Worm (Caenorhabditis elegans): ENCODE data around the gene clh-5.

clh-5 gene

DNA sequence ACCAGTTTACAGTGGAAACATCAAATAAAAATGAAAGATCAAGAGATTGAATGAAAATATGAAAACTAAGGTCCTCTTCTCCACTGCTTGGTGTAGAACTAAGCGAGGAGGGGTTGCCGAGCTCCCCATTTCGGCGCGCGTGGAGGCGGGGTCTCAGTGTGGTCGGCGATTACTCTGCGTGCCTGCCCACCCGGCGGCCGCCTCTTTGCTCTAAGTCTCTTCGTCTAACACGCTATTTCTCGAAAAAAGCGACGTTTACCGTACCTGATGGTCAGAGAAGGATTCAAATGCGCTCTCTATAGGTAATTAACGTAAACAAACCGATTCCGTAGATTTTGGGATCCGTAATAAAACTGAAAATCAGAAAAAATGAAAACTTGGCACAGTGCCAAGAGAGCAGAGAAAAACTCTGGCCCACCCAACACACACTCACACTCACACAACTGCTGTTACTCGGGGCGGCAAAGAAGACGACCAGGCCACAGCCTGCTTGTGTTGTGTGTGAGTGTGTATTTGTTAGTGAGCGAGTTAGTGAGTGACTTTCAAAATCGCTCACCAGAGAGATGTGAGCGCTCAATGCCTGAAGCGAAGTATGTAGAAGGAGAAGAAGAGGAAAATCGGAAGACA lies 36.7 kb downstream of the clh-5 start (continued):
- TF ChIP-seq alr-1 (tag; optimal IDR thresholded peaks at IDR 0.05; ENCODE audit: borderline replicate concordance) (no peak), unc-30 (tag; optimal IDR thresholded peaks at IDR 0.05) (no peak), efl-1 (optimal IDR thresholded peaks at IDR 0.05) (peak; percentile 54 to 66), efl-1 (GFP tag; optimal IDR thresholded peaks at IDR 0.05 in 1 of 2) (peak; percentile 26 to 93), C16A3.4 (tag; optimal IDR thresholded peaks at IDR 0.05) (peak; percentile 66), nhr-20 (tag; optimal IDR thresholded peaks at IDR 0.05) (peak; percentile 72), nhr-237 (tag; optimal IDR thresholded peaks at IDR 0.05) (peak; percentile 63), grh-1 (GFP tag; IDR thresholded peaks at IDR 0.05) (0 out of 2 replicates have a peak, but pooled peaks have one; percentile 11), egl-13 (tag; optimal IDR thresholded peaks at IDR 0.05) (peak; percentile 28), jun-1 (tag; optimal IDR thresholded peaks at IDR 0.05) (peak; percentile 47), mef-2 (tag; optimal IDR thresholded peaks at IDR 0.05) (no peak), nhr-85 (tag) (peak; percentile 45), lin-39 (tag; optimal IDR thresholded peaks at IDR 0.05) (no peak), hlh-17 (GFP tag; optimal IDR thresholded peaks at IDR 0.05; ENCODE audit: borderline replicate concordance) (no peak), snu-23 (GFP tag; optimal IDR thresholded peaks at IDR 0.05) (peak; percentile 84), elt-2 (tag; optimal IDR thresholded peaks at IDR 0.05) (no peak), ztf-4 (tag; optimal IDR thresholded peaks at IDR 0.05) (peak; percentile 18), isw-1 (GFP tag; IDR thresholded peaks at IDR 0.05) (peak; percentile 47), tlp-1 (tag; optimal IDR thresholded peaks at IDR 0.05) (no peak), egl-27 (tag; optimal IDR thresholded peaks at IDR 0.05) (no peak), pax-3 (tag; optimal IDR thresholded peaks at IDR 0.05) (peak; percentile 50), rnt-1 (tag; optimal IDR thresholded peaks at IDR 0.05) (peak; percentile 77), fkh-10 (GFP tag; optimal IDR thresholded peaks at IDR 0.05) (peak; percentile 77), unc-130 (tag; optimal IDR thresholded peaks at IDR 0.05) (peak; percentile 26), mab-9 (GFP tag; IDR thresholded peaks at IDR 0.05) (0 out of 2 replicates have a peak, but pooled peaks have one; percentile 12), ztf-11 (tag; optimal IDR thresholded peaks at IDR 0.05) (no peak), nhr-28 (tag; optimal IDR thresholded peaks at IDR 0.05) (no peak), ets-5 (GFP tag; IDR thresholded peaks at IDR 0.05) (no peak), ceh-88 (GFP tag; IDR thresholded peaks at IDR 0.05) (no peak), zag-1 (tag; optimal IDR thresholded peaks at IDR 0.05) (no peak), lin-35 (GFP tag; optimal IDR thresholded peaks at IDR 0.05) (peak; percentile 66 to 67), lsy-2 (tag; optimal IDR thresholded peaks at IDR 0.05) (peak; percentile 72 to 81), zip-4 (GFP tag; optimal IDR thresholded peaks at IDR 0.05) (no peak), nhr-19 (GFP tag; conservative IDR thresholded peaks at IDR 0.05) (peak; percentile 47), ceh-8 (GFP tag; optimal IDR thresholded peaks at IDR 0.05) (peak; percentile 19), snpc-4 (tag; optimal IDR thresholded peaks at IDR 0.05) (no peak), vab-15 (tag; optimal IDR thresholded peaks at IDR 0.05) (no peak), xbp-1 (tag; optimal IDR thresholded peaks at IDR 0.05) (peak; percentile 59), lir-3 (tag; optimal IDR thresholded peaks at IDR 0.05; ENCODE audit: poor library complexity) (no peak), Y116A8C.19 (tag; optimal IDR thresholded peaks at IDR 0.05; ENCODE audit: borderline replicate concordance) (no peak), sup-37 (GFP tag; optimal IDR thresholded peaks at IDR 0.05) (peak; percentile 45), pqm-1 (tag; optimal IDR thresholded peaks at IDR 0.05) (no peak), F16B12.6 (tag; optimal IDR thresholded peaks at IDR 0.05) (peak; percentile 37), skn-1 (tag; optimal IDR thresholded peaks at IDR 0.05) (peak; percentile 73), C04F5.9 (tag; optimal IDR thresholded peaks at IDR 0.05) (no peak), elt-3 (tag; optimal IDR thresholded peaks at IDR 0.05) (no peak), unc-62 (GFP tag; optimal IDR thresholded peaks at IDR 0.05) (no peak), nhr-84 (tag; optimal IDR thresholded peaks at IDR 0.05) (no peak), blmp-1 (tag; optimal IDR thresholded peaks at IDR 0.05) (no peak), fkh-8 (tag; optimal IDR thresholded peaks at IDR 0.05) (peak; percentile 74), lin-13 (GFP tag; optimal IDR thresholded peaks at IDR 0.05) (peak; percentile 66), nhr-71 (tag; optimal IDR thresholded peaks at IDR 0.05) (peak; percentile 89)
